Fruit fly (Drosophila melanogaster) whole organism, larva: ENCODE results near the gene ex.
A peak's percentile ranks its signal among the peaks of the same experiment; 100 is the strongest.
"Not testable (repeated sequence)": the region's sequence is repeated elsewhere in the genome, so short reads cannot be mapped to it uniquely, and the experiment has no call there.

Source experiments
- noc ChIP-seq: fragments of 200-800 bp; sonication (Bioruptor generic); optimal IDR thresholded peaks from 3 replicates; lab custom pipeline; 2019; ENCODE audit warnings: missing biosample characterization, mild to moderate bottlenecking, missing genetic modification characterization, moderate library complexity

The ex gene

dm6 chr2L:451705-452472 lies 20.9 kb downstream of the ex start:
- TF ChIP-seq noc = no peak

DNA sequence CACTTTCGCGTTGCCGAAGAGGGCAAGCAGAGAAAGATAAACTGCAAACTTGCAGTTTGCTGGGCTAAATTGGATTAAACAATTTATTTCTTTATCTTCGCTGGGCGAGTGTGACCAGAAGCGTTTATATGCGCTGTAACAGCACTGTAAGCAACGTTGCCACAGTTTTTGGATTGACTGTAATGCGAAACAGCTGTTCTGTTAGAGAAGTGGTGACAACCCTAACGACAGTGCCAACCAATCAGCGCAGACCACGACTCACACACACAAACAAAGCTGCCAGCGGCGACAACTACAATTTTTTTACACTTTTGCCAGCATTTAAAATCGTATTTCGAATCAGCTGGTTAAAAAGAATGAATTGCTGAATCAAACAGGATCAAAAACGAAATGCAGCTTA lies 21.8 kb downstream of the ex start, which contains the start of the genes crq and shv:
crq (minus strand) TSS at position 153 of the 400 bp plus-strand sequence.
shv (plus strand) TSS at position 237 of the 400 bp plus-strand sequence.
- no peak for TF ChIP-seq noc

- not testable (repeated sequence) for TF ChIP-seq noc
Observed at dm6 chr2L:455274-455673, 24.2 kb downstream of the ex start, which contains the start of gene CG4133. Gene CG4133, plus strand, starts transcription at chr2L:455531.

- TF ChIP-seq noc = no peak
Observed at dm6 chr2L:455738-456137, 24.7 kb downstream of the ex start.

DNA sequence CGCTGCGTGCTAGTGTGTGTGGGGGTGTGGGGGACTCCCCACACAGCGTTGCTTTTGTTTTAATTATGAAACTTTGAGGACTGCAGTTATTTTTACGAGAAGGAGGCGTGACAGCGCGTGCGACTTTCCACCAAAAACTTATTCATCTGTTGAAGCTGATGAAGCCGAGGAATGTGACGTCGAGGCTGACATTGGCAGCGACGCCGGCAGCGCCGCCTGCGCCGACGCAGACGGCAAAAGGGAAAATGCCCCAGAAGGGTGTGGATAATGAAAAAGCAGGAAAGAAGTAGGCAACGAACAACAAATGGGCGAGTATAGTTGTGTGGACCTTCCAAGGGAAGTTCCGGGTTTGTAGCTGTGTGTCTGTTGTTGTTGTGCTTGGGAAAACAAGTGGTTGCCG lies 36.7 kb downstream of the ex start:
- no peak for TF ChIP-seq noc

DNA sequence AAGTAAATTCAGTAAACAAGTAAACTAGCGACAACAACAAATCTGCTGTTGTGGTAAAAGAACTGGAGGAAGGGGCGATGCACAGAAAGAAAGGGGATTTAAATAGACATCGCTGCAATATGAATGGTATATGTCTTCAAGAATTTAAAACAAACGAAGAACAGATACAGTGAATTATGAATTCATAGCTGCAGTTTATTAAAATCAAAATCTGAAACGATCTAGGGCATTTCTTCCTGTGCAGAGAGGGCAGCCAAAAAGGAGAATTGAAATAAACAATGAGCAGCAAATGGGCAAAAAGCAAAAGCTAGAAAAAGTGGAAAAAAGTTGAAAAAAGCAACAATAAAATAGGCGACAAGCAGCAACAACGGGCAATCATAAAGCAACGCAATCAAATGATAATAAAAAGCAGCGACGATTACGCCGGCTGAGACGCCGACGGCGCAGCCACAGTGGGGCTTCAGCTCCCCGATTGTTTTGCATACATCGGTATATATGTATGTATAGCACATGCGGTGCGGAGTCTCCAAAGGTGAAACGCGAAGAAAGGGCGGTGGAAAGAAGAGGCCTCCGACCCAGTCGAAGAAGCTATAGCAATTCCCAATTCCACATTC lies 37.8 kb downstream of the ex start:
- TF ChIP-seq noc = peak; percentile 82

DNA sequence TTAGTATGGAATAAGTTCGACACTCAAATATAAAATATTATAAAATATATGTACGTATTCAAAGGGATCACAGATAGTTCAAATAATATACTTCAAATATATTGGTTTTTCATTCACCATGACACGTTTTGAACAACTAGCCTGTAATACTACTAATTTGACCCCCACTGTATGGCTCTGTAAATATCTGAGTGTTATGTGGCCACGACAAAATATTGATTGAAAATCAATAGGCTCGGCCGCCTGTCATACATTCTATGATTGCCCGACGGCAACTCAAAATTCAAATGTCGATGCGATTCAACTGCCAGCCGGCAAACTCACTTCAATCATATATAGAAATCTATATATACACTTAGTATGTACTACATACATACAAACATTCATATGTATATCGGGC lies 38.9 kb downstream of the ex start:
- TF ChIP-seq noc = no peak

DNA sequence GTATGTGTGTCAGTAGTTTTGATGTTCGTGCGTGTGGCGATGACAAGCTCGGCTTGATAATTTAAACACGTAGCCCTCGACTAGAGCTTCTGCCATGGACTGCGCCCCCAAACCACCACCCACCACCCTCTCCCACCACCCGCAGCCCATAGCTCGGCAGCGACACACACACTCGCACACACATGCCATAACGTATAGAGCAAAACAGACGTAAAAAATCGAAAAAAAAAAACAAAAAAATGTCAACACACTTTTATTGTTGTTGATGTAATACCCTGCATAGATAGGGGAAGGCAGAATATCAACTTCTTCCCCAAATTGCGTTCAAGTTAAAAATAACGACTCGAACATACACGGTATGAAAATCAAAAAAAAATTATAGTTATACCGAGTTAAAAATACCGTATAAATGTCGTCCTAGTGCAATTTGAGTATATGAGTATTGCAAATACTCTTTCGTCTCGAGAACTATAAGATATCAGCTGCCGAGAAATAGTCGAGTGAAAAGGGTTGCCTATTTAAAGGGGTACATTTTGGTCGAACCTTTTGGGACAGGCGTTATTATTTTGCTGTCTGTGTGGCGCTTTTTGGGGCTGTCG lies 39.4 kb downstream of the ex start:
- TF ChIP-seq noc = peak; percentile 89

DNA sequence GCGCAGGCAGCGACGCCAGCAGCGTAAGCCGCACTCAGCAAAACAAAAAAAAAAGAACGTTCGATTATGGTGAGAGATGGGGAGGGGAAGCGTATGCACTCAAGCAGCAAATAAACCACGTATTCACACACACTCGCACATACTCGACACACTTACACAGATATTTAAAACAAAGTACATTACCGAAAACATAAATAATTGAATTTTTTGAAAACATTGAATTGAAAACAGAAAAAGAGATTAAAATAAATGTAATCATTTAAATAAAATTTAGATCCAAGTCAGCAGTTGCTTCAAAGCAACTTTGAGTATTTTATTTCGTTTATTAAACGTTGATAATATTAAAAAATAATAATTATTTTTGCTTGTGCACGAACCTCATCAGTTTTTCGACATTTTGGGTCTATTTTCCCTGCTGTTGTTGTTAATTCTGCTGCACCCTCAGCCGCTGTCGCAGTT lies 40.0 kb downstream of the ex start:
- peak; percentile 72 for TF ChIP-seq noc

dm6 chr2L:472073-472590 lies 41.1 kb downstream of the ex start, which contains the start of gene CG4297:
Gene CG4297, minus strand, starts transcription at chr2L:472200.
- peak; percentile 70 for TF ChIP-seq noc

DNA sequence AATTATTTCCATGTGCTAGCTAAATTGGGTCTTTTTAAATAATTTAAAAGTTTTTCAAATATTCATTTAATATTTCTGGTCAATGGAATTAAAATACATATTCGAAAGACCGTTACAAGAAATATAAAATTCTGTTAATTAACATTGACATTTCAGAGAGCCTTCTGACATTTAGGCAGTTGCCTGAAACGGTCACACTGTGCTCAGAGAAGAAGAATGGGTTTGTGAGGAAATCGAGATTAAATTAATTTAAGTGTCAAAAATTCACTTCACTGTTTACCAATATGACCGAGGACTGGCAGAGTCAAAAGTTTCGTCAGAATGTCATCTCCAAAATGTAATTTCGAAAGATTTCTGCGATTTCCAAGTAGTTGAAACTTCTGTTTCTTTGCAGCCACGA lies 41.8 kb downstream of the ex start, which contains the start of gene MED15:
MED15 (plus strand) TSS at position 185 of the 400 bp plus-strand sequence.
- TF ChIP-seq noc = no peak

DNA sequence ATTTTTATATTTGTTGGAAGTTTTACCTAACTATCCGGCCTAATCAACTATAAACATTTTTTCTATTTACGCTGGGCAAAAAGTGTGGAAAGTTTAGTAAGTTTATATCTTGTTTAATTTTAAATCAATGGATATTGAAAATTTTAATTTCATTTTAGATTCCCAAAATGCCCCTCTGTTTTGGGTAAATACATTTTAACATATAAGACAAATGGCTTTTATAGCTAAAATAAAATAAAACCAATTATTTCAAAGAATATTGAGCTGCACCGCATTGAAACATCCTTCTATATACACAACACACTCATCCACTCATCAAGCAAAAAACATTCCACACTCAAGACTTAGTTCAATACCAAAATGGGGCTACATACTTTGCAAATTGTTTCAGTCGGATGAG lies 44.9 kb downstream of the ex start, which contains the start of gene ush:
ush (plus strand) TSS at position 301 of the 400 bp plus-strand sequence.
- TF ChIP-seq noc = no peak

DNA sequence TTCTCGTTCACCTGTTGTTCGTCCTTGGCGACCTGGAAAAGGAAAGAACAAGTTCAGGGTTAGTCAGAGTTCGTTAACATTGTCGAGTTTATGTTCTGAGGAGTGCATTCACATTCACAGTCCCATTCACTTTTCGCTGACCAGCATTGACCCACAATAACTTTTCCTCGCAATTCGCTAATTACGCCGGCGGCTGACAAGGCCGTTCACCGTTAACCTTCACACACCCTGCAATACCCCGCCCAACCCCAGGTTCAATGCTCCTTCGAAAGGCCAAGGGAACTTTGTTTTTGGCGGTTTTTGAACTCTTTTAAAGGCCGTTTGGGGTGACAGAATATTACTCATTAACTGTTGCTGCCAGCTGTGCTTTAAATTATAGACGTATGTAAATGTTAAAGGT lies 47.1 kb downstream of the ex start:
- TF ChIP-seq noc = no peak

DNA sequence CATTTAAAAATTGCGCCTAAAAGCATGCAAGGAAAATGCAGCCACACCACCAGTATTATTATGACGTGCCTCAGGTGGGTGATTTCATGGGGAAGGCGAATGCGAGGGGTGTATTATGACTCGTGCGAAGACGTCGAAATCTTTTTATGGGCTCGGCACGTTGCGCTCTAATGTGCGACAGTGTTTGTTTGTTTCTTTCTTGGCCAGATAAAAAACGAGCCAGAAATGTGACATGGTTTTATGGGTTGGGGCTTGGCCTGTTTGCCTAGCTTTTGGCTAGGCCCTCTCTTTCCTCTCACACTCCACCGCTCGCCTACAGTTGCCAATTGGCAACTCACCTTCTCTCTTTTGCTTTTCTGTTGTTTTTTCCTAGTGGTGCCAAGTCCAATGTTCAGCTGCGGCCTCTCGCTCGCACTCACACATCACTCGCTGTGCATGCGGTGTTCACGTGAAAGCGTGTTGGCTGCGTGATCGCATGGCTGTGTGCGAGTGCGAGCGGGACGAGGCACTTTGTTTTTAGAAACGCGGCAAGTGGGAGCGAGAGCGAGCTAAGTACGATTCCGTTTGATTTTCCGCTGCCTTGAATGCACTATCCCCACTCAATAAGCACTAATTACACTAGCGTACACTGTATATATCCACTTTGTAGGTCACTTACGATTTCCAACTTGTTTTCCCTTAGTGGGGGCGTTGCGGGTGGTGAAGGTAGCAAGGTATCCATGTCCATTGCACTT lies 47.9 kb downstream of the ex start:
- peak; percentile 74 for TF ChIP-seq noc

DNA sequence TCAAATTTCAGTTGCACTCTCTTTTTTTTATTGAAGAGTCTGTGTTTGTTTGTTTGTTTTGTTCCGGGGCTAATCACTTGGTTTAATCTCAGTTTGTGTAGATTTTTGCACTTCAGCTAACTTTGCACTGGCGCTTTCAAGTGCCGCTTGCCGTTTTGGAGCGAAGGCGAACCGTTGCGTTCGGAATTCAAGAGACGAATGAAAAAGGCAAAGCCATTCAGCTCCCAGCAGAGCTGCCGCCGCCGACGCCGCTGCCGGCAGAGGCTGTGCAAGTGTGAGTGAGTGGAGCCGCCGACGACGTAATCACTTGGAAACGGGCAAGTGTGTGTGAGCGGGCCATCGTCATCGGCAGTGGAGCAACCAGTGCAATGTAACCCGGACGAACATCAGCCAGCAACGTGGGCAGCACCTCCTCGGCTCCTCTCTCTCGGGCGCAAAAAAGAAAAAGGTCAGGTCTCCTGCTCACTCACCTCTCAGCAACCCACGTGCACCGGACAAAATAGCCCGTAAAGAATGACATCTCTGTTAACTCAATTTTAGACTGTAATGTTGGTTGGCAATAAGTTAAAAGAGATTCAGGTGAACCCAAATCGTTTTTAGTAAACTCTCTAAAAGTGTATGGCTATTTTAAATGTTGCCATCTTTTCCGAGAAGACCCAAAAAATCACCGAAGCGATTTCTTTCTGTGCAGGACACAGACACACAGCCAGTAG lies 48.6 kb downstream of the ex start, which contains the start of gene cbt:
cbt (minus strand) TSS at position 206 of the 713 bp plus-strand sequence.
- peak; percentile 98 for TF ChIP-seq noc

- TF ChIP-seq noc = no peak
Observed at dm6 chr2L:480196-480511, 49.1 kb downstream of the ex start.
